Worm (Caenorhabditis elegans): ENCODE results near the gene ceh-24.

The ceh-24 gene

DNA sequence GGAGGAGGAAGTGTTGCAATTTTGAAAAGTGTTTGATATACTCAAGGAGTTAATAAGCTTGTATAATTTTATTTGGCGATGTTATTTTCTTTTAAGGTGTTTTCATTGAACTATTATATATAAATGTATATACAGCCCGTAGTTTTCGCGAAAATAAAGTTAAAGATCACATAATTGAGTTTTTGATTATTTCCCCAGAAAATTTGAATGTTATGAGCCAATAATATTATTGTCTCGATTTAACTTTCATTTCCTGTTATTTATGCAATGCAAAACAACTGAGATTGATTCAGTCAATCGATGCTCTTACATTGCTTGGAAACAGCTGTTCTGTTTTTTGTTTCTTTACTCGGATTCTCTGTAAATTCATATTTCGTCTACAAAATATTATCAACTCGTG lies 35.3 kb downstream of the ceh-24 start, which contains the start of gene srx-133:
Gene srx-133 (plus strand): TSS at position 301 of the 400 bp plus-strand sequence.
- no peak for TF ChIP-seq hlh-4 (tag; optimal IDR thresholded peaks at IDR 0.05)
- TF ChIP-seq C04F5.9 (tag; optimal IDR thresholded peaks at IDR 0.05), result no peak
- TF ChIP-seq tlp-1 (tag; optimal IDR thresholded peaks at IDR 0.05), result no peak
- TF ChIP-seq grh-1 (GFP tag; IDR thresholded peaks at IDR 0.05), result no peak

DNA sequence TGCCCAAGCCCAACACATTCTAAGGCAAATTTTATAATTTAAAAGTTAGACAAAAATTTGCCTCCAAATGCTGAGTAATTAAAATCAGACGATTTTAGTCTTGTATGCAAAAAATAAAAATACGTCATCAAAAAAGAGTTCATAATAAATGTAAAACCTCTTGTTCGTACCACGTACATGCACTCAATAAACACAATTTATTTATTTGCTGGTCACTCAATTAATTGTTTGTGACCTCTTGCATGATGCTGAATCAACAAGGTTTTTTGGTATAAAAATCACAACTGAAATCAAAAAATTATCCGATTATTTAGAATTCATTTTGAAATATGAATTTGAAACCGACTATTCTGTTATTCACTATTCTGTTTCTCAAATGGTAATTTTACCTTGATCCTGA lies 37.1 kb downstream of the ceh-24 start, which contains the start of gene hpx-2:
Gene hpx-2 (plus strand): TSS at position 301 of the 400 bp plus-strand sequence.
- TF ChIP-seq nhr-85 (tag) (no peak), lin-13 (GFP tag; optimal IDR thresholded peaks at IDR 0.05) (no peak), nhr-237 (tag; optimal IDR thresholded peaks at IDR 0.05) (no peak), ceh-63 (GFP tag; optimal IDR thresholded peaks at IDR 0.05) (no peak), xbp-1 (tag; optimal IDR thresholded peaks at IDR 0.05) (no peak), mdl-1 (tag; optimal IDR thresholded peaks at IDR 0.05) (no peak), unc-130 (tag; optimal IDR thresholded peaks at IDR 0.05) (no peak), elt-2 (tag; optimal IDR thresholded peaks at IDR 0.05) (no peak), ets-5 (GFP tag; IDR thresholded peaks at IDR 0.05) (no peak), C04F5.9 (tag; optimal IDR thresholded peaks at IDR 0.05) (no peak)

DNA sequence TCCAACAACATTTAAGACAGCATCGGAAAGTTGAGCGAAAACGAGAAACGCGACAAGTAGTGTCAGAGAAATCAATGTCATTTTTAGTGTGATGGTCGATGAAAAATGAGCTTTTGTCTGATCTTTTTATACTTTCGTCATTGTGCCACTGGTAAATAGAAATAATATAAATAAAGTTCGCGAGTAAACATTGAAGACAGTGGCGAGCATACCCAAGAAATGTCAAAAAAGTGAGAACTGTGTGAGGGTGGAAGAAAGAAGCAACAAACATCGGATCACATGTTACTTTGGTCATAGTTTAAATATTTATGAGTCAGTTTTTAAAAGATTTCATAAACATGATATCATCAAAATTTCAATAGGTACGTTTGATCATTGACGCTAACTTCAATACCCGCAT lies 41.3 kb downstream of the ceh-24 start, which contains the start of gene ttr-21:
Gene ttr-21 (minus strand): TSS at position 100 of the 400 bp plus-strand sequence.
- TF ChIP-seq sup-37 (GFP tag; optimal IDR thresholded peaks at IDR 0.05) (no peak), nhr-20 (tag; optimal IDR thresholded peaks at IDR 0.05) (peak; percentile 9)

DNA sequence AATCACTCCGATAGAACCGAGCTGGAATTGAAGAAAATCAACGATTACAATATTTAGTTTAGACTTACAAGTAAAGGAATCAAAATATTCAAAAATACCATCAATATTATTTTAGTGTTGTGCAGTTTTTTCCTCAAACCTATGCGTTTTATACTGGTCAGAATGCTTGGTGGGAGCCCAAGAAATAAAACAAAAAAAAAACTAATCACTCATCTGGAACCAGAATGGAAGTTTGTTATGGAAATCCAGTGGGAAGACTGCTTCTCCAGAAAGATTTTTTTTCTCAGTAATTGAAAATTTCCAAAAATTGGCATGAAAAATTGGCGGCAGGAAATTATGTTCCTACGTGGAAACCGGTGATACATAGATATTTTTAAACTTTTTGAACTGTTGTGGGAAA lies 43.3 kb downstream of the ceh-24 start, which contains the start of gene srx-134:
Gene srx-134 (minus strand): TSS at position 101 of the 400 bp plus-strand sequence.
- TF ChIP-seq grh-1 (GFP tag; IDR thresholded peaks at IDR 0.05) (no peak), fos-1 (tag; optimal IDR thresholded peaks at IDR 0.05) (no peak), nhr-76 (tag; optimal IDR thresholded peaks at IDR 0.05) (no peak), lin-13 (GFP tag; optimal IDR thresholded peaks at IDR 0.05) (no peak), alr-1 (tag; optimal IDR thresholded peaks at IDR 0.05; ENCODE audit: borderline replicate concordance) (no peak), C34B4.2 (tag; optimal IDR thresholded peaks at IDR 0.05) (no peak), sptf-1 (tag; optimal IDR thresholded peaks at IDR 0.05) (no peak), elt-3 (tag; optimal IDR thresholded peaks at IDR 0.05) (no peak), snpc-4 (tag; optimal IDR thresholded peaks at IDR 0.05) (no peak), nhr-47 (tag; optimal IDR thresholded peaks at IDR 0.05) (no peak), lir-3 (tag; optimal IDR thresholded peaks at IDR 0.05; ENCODE audit: poor library complexity) (no peak)

DNA sequence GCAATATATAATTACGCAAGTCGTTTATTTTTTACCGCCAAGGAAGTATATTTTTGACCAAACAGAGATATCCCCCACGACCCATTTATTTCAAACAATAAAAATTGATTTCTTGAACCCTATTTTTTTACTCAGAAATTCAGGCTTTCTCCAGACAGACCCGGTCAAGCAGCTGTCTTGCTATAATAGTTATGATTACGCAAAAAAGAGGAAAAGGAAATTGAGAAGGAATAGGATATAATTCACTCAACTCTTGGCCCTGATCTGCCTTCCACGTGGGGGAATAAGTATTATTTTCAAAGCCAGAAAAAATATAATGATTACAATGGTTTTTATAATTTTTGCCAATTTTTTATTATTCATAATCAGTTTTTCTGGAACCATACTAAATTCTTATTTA lies 44.1 kb downstream of the ceh-24 start, which contains the start of gene srx-136:
Gene srx-136 (plus strand): TSS at position 301 of the 400 bp plus-strand sequence.
- TF ChIP-seq sox-4 (tag; optimal IDR thresholded peaks at IDR 0.05) (no peak), nhr-237 (tag; optimal IDR thresholded peaks at IDR 0.05) (no peak), ceh-63 (GFP tag; optimal IDR thresholded peaks at IDR 0.05) (no peak), ztf-4 (tag; optimal IDR thresholded peaks at IDR 0.05) (no peak), unc-130 (tag; optimal IDR thresholded peaks at IDR 0.05) (no peak), pag-3 (tag; optimal IDR thresholded peaks at IDR 0.05; ENCODE audit: borderline replicate concordance, insufficient read depth) (no peak), snpc-4 (tag; optimal IDR thresholded peaks at IDR 0.05) (no peak), nhr-71 (tag; optimal IDR thresholded peaks at IDR 0.05) (no peak), unc-98 (GFP tag; IDR thresholded peaks at IDR 0.05) (no peak), ceh-8 (GFP tag; optimal IDR thresholded peaks at IDR 0.05) (no peak), lsy-2 (tag; optimal IDR thresholded peaks at IDR 0.05) (no peak), Y116A8C.19 (tag; optimal IDR thresholded peaks at IDR 0.05; ENCODE audit: borderline replicate concordance) (no peak), zip-4 (GFP tag; optimal IDR thresholded peaks at IDR 0.05) (no peak), unc-30 (tag; optimal IDR thresholded peaks at IDR 0.05) (no peak), nhr-20 (tag; optimal IDR thresholded peaks at IDR 0.05) (no peak), egl-13 (tag; optimal IDR thresholded peaks at IDR 0.05) (no peak)
